Worm (Caenorhabditis elegans): ENCODE results near the gene slc-28.2.

slc-28.2 gene

DNA sequence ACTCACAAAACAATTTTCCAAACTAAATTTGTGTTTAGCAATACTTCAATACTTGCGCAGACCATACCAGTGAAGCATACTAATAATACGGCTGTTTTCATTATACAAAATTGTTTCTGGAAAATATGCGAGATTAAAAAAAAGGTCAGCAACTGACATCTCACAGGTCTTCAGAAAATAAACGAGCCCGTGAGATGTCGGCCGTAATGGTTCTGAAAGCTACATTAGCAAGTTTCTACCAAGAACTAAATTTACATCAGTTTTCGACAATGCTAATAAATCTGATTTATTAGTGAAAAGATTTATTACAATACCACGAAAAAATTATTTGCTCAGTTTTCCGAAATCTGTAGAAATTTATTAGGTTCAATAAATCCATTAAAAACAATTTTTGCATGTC, 17.5 kb downstream of the slc-28.2 start, which contains the start of gene srbc-31:
srbc-31 (minus strand) TSS at position 101 of the 400 bp plus-strand sequence.
- TF ChIP-seq ceh-16 (tag; optimal IDR thresholded peaks at IDR 0.05) (no peak), egl-27 (tag; optimal IDR thresholded peaks at IDR 0.05) (no peak), elt-3 (tag; optimal IDR thresholded peaks at IDR 0.05) (no peak), lin-15B (tag; optimal IDR thresholded peaks at IDR 0.05) (no peak), zag-1 (tag; optimal IDR thresholded peaks at IDR 0.05) (no peak), unc-62 (GFP tag; optimal IDR thresholded peaks at IDR 0.05) (no peak), nhr-67 (tag; optimal IDR thresholded peaks at IDR 0.05) (no peak), skn-1 (tag; optimal IDR thresholded peaks at IDR 0.05) (no peak), nhr-77 (tag; optimal IDR thresholded peaks at IDR 0.05) (no peak), daf-12 (tag; optimal IDR thresholded peaks at IDR 0.05) (no peak), elt-2 (tag; optimal IDR thresholded peaks at IDR 0.05) (no peak), ceh-82 (tag; optimal IDR thresholded peaks at IDR 0.05) (no peak), ztf-4 (tag; optimal IDR thresholded peaks at IDR 0.05) (no peak), tbx-2 (tag; optimal IDR thresholded peaks at IDR 0.05) (no peak), fos-1 (tag; optimal IDR thresholded peaks at IDR 0.05) (no peak), nhr-25 (tag; optimal IDR thresholded peaks at IDR 0.05) (no peak), nhr-237 (tag; optimal IDR thresholded peaks at IDR 0.05) (no peak), aly-2 (tag; optimal IDR thresholded peaks at IDR 0.05) (no peak), fkh-10 (GFP tag; optimal IDR thresholded peaks at IDR 0.05) (no peak), lsy-12 (tag; optimal IDR thresholded peaks at IDR 0.05) (no peak)

DNA sequence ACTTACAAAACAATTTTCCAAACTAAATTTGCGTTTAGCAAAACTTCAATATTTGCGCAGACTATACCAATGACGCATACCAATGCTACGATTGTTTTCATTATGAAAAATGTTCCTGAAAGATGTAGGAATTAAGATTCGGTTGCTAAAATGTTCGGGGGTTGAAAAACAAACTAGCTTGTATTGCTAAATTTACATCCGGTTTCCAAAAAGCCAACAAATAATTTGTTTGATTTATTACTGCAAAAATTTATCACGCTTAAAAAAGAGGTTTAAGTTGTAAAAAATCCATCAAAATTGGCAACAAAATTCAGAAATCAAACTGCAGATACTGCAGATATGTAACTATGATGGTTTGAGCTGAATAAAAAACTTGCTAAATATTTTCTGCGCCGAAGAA, 20.3 kb downstream of the slc-28.2 start, which contains the start of gene srbc-30:
srbc-30 (minus strand) TSS at position 101 of the 400 bp plus-strand sequence.
- no peak for TF ChIP-seq nhr-28 (tag; optimal IDR thresholded peaks at IDR 0.05)
- no peak for TF ChIP-seq elt-1 (tag; optimal IDR thresholded peaks at IDR 0.05)
- no peak for TF ChIP-seq elt-2 (tag; optimal IDR thresholded peaks at IDR 0.05)
- TF ChIP-seq tbx-2 (tag; optimal IDR thresholded peaks at IDR 0.05): no peak
- TF ChIP-seq R02D3.7 (tag; optimal IDR thresholded peaks at IDR 0.05): no peak
- no peak for TF ChIP-seq fos-1 (tag; optimal IDR thresholded peaks at IDR 0.05)
- no peak for TF ChIP-seq aly-2 (tag; optimal IDR thresholded peaks at IDR 0.05)
- no peak for TF ChIP-seq nfya-1 (tag; optimal IDR thresholded peaks at IDR 0.05; ENCODE audit: insufficient read depth)
- no peak for TF ChIP-seq nhr-77 (tag; optimal IDR thresholded peaks at IDR 0.05)
- no peak for TF ChIP-seq mml-1 (tag; optimal IDR thresholded peaks at IDR 0.05)
- TF ChIP-seq nhr-25 (tag; optimal IDR thresholded peaks at IDR 0.05): no peak
- TF ChIP-seq pqm-1 (tag; optimal IDR thresholded peaks at IDR 0.05): no peak
- no peak for TF ChIP-seq ceh-28 (tag; optimal IDR thresholded peaks at IDR 0.05)
- TF ChIP-seq ceh-9 (tag; optimal IDR thresholded peaks at IDR 0.05): no peak
- no peak for TF ChIP-seq ZK546.5 (tag; optimal IDR thresholded peaks at IDR 0.05)
- no peak for TF ChIP-seq nhr-23 (tag; optimal IDR thresholded peaks at IDR 0.05)
- TF ChIP-seq daf-12 (tag; optimal IDR thresholded peaks at IDR 0.05): no peak
- no peak for TF ChIP-seq lin-15B (tag; optimal IDR thresholded peaks at IDR 0.05)
- no peak for TF ChIP-seq nhr-67 (tag; optimal IDR thresholded peaks at IDR 0.05)

ce11 chrV:3482550-3483002, 22.6 kb downstream of the slc-28.2 start, which contains the start of gene lys-7:
lys-7 (minus strand) TSS chrV:3482600.
- TF ChIP-seq elt-3 (tag; optimal IDR thresholded peaks at IDR 0.05) (no peak), snpc-4 (tag; optimal IDR thresholded peaks at IDR 0.05) (no peak), pha-4 (tag; optimal IDR thresholded peaks at IDR 0.05) (no peak), skn-1 (tag; optimal IDR thresholded peaks at IDR 0.05) (no peak), fkh-2 (tag; optimal IDR thresholded peaks at IDR 0.05) (no peak), elt-2 (tag; optimal IDR thresholded peaks at IDR 0.05) (peak; percentile 67), nhr-67 (tag; optimal IDR thresholded peaks at IDR 0.05) (no peak), ztf-11 (tag; optimal IDR thresholded peaks at IDR 0.05) (no peak), lin-39 (tag; optimal IDR thresholded peaks at IDR 0.05) (no peak), pqm-1 (tag; optimal IDR thresholded peaks at IDR 0.05) (peak; percentile 2), ama-1 (optimal IDR thresholded peaks at IDR 0.05) (no peak), nhr-11 (tag; optimal IDR thresholded peaks at IDR 0.05) (no peak), ceh-82 (tag; optimal IDR thresholded peaks at IDR 0.05) (no peak), jun-1 (tag; optimal IDR thresholded peaks at IDR 0.05) (peak; percentile 23)

DNA sequence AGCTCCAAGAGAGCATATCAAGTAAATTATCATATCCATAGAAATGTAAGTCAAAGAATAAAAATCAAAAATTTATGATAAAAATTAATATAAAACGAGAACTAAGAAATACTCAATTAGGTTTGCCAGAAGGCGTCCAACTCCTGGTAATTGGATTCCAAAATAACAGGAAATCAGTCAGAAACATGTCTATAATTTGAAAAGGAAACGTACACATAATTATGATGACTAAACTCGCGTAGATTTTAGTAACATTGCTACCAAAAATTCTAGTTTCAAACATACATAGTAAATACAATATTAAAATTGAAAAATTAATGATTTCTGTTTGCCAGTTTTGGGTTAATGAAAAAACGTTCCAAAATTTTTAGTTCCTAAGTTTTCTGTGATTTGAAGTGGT, 24.7 kb downstream of the slc-28.2 start, which contains the start of gene srbc-33:
srbc-33 (minus strand) TSS at position 101 of the 400 bp plus-strand sequence.
- TF ChIP-seq ceh-16 (tag; optimal IDR thresholded peaks at IDR 0.05) (no peak), unc-39 (tag; optimal IDR thresholded peaks at IDR 0.05) (no peak), nhr-77 (tag; optimal IDR thresholded peaks at IDR 0.05) (no peak), unc-62 (GFP tag; optimal IDR thresholded peaks at IDR 0.05) (no peak), eor-1 (tag; optimal IDR thresholded peaks at IDR 0.05) (no peak), nhr-67 (tag; optimal IDR thresholded peaks at IDR 0.05) (no peak), jun-1 (tag; optimal IDR thresholded peaks at IDR 0.05) (no peak), nhr-237 (tag; optimal IDR thresholded peaks at IDR 0.05) (no peak), nhr-12 (tag; optimal IDR thresholded peaks at IDR 0.05) (no peak), daf-12 (tag; optimal IDR thresholded peaks at IDR 0.05) (no peak), zag-1 (tag; optimal IDR thresholded peaks at IDR 0.05) (no peak)

All from whole organism, L3 larva.